Worm (Caenorhabditis elegans) whole organism, mixed stage, embryonic: Measurements from ENCODE around the gene moa-1.

ENCODE experiments used
- blmp-1 ChIP-seq: fragments of 150-350 bp; optimal IDR thresholded peaks from 2 replicates; lab custom pipeline; 2014; ENCODE audit warnings: missing biosample characterization, missing genetic modification characterization
- flh-1 ChIP-seq: fragments of 200-800 bp; sonication (Bioruptor generic); optimal IDR thresholded peaks from 2 replicates; lab custom pipeline; 2018; ENCODE audit warnings: mild to moderate bottlenecking, missing genetic modification characterization, moderate library complexity, missing compliant biosample characterization
- hlh-1 ChIP-seq: fragments of 150-350 bp; optimal IDR thresholded peaks from 2 replicates; lab custom pipeline; 2014; ENCODE audit warnings: missing biosample characterization, missing genetic modification reagents, missing genetic modification characterization
- lin-32 ChIP-seq: fragments of 200-800 bp; sonication (Bioruptor generic); optimal IDR thresholded peaks from 2 replicates; lab custom pipeline; 2018; ENCODE audit warnings: mild to moderate bottlenecking, missing genetic modification characterization, missing compliant biosample characterization
- nhr-28 ChIP-seq: fragments of 150-350 bp; optimal IDR thresholded peaks from 2 replicates; lab custom pipeline; 2014; ENCODE audit warnings: missing biosample characterization, missing genetic modification characterization
- sem-2 ChIP-seq: fragments of 200-800 bp; sonication (Bioruptor generic); optimal IDR thresholded peaks from 2 replicates; lab custom pipeline; 2018; ENCODE audit warnings: mild to moderate bottlenecking, missing genetic modification characterization, missing compliant biosample characterization
- unc-39 ChIP-seq: fragments of 150-350 bp; optimal IDR thresholded peaks from 2 replicates; lab custom pipeline; 2014; ENCODE audit warnings: missing biosample characterization, missing genetic modification characterization

- TF ChIP-seq unc-39 (tag; lab: Kevin White, UChicago) (no peak), lin-32 (GFP tag; lab: Kevin White, UChicago) (no peak), sem-2 (GFP tag; lab: Kevin White, UChicago) (no peak), flh-1 (GFP tag; lab: Kevin White, UChicago) (no peak), nhr-28 (tag; lab: Kevin White, UChicago) (no peak), blmp-1 (tag; lab: Kevin White, UChicago) (no peak), hlh-1 (tag; lab: Kevin White, UChicago) (no peak)
These were observed 6.9 kb upstream of the moa-1 start, which contains the start of gene R155.3 for ce11 chrIII:1976642-1977041.
